Worm (Caenorhabditis elegans): ENCODE data around the gene C34F6.5.

The C34F6.5 gene

ce11 chrX:11162778-11163584, 45.7 kb downstream of the C34F6.5 start (continued):
- TF ChIP-seq chd-7 (tag; optimal IDR thresholded peaks at IDR 0.05) (no peak), ceh-27 (GFP tag; optimal IDR thresholded peaks at IDR 0.05) (no peak), atf-7 (tag; optimal IDR thresholded peaks at IDR 0.05) (no peak), F57A8.1 (GFP tag; optimal IDR thresholded peaks at IDR 0.05) (no peak), aptf-3 (GFP tag; IDR thresholded peaks at IDR 0.05) (peak; percentile 51; the same call in 1 of the 2 replicates), bed-1 (GFP tag; IDR thresholded peaks at IDR 0.05) (no peak), B0261.1 (tag; optimal IDR thresholded peaks at IDR 0.05) (peak; percentile 72), hsf-1 (GFP tag; IDR thresholded peaks at IDR 0.05) (no peak), nfya-1 (tag; optimal IDR thresholded peaks at IDR 0.05; ENCODE audit: borderline replicate concordance, insufficient read depth) (no peak), nhr-27 (tag; optimal IDR thresholded peaks at IDR 0.05) (peak; percentile 45), egrh-3 (GFP tag; IDR thresholded peaks at IDR 0.05) (no peak), lin-35 (GFP tag; optimal IDR thresholded peaks at IDR 0.05) (no peak), T07F8.4 (tag; optimal IDR thresholded peaks at IDR 0.05) (peak; percentile 46), die-1 (tag; optimal IDR thresholded peaks at IDR 0.05) (peak; percentile 64), hmg-20 (GFP tag; IDR thresholded peaks at IDR 0.05) (no peak), gei-17 (GFP tag; optimal IDR thresholded peaks at IDR 0.05) (no peak), let-607 (tag; optimal IDR thresholded peaks at IDR 0.05) (peak in 1 of 2 experiments; percentile 28), snpc-3.4 (tag; optimal IDR thresholded peaks at IDR 0.05) (no peak), ztf-28 (GFP tag; IDR thresholded peaks at IDR 0.05) (0 out of 2 replicates have a peak, but pooled peaks have one; percentile 32), ceh-79 (tag; optimal IDR thresholded peaks at IDR 0.05) (no peak), madf-10 (tag; optimal IDR thresholded peaks at IDR 0.05) (no peak), zim-3 (tag; optimal IDR thresholded peaks at IDR 0.05) (peak; percentile 18), mcd-1 (GFP tag; IDR thresholded peaks at IDR 0.05) (no peak), lin-40 (tag; optimal IDR thresholded peaks at IDR 0.05) (no peak), D2030.7 (GFP tag; IDR thresholded peaks at IDR 0.05) (peak; percentile 78), xnd-1 (tag; optimal IDR thresholded peaks at IDR 0.05) (no peak), dox-1 (GFP tag; IDR thresholded peaks at IDR 0.05) (peak; percentile 42; the same call in 1 of the 2 replicates), pha-4 (tag; optimal IDR thresholded peaks at IDR 0.05) (no peak), nhr-80 (tag; optimal IDR thresholded peaks at IDR 0.05) (no peak), rcor-1 (GFP tag; IDR thresholded peaks at IDR 0.05) (peak; percentile 38; the same call in 1 of the 2 replicates), lsl-1 (GFP tag; optimal IDR thresholded peaks at IDR 0.05) (no peak), snpc-1.3 (tag; optimal IDR thresholded peaks at IDR 0.05; ENCODE audit: insufficient read depth) (peak; percentile 56), ztf-18 (tag; optimal IDR thresholded peaks at IDR 0.05) (peak; percentile 52)

ce11 chrX:11160537-11160936, 48.2 kb downstream of the C34F6.5 start, which contains the start of gene C05C9.1:
Gene C05C9.1 (plus strand): TSS chrX:11160837.
- TF ChIP-seq mel-28 (tag; optimal IDR thresholded peaks at IDR 0.05; ENCODE audit: borderline replicate concordance) (no peak), F57C9.4 (tag; optimal IDR thresholded peaks at IDR 0.05) (no peak), tlf-1 (GFP tag; optimal IDR thresholded peaks at IDR 0.05) (no peak), attf-3 (GFP tag; conservative IDR thresholded peaks at IDR 0.05) (no peak), F55B11.4 (tag; optimal IDR thresholded peaks at IDR 0.05; ENCODE audit: borderline replicate concordance, insufficient read depth) (no peak), egl-44 (GFP tag; IDR thresholded peaks at IDR 0.05) (no peak), ccch-3 (GFP tag; optimal IDR thresholded peaks at IDR 0.05) (no peak), pha-4 (tag; optimal IDR thresholded peaks at IDR 0.05) (no peak), K11D2.4 (GFP tag; IDR thresholded peaks at IDR 0.05) (no peak), ets-4 (GFP tag; optimal IDR thresholded peaks at IDR 0.05) (no peak), efl-1 (GFP tag; optimal IDR thresholded peaks at IDR 0.05) (no peak), dpl-1 (GFP tag; optimal IDR thresholded peaks at IDR 0.05) (no peak), rec-8 (tag; optimal IDR thresholded peaks at IDR 0.05) (no peak), repo-1 (tag; optimal IDR thresholded peaks at IDR 0.05) (no peak)

Data from whole organism, young adult.